Worm (Caenorhabditis elegans): Measurements from ENCODE around the gene vps-35.

The vps-35 gene

ce11 chrII:5917010-5917472, 9.4 kb downstream of the vps-35 start, which contains the start of gene frh-1:
Gene frh-1, plus strand, starts transcription at chrII:5917422.
- TF ChIP-seq madf-6 (GFP tag; IDR thresholded peaks at IDR 0.05) (0 out of 2 replicates have a peak, but pooled peaks have one; percentile 22), attf-6 (GFP tag; IDR thresholded peaks at IDR 0.05) (no peak), repo-1 (tag; optimal IDR thresholded peaks at IDR 0.05) (peak; percentile 41), lsl-1 (GFP tag; optimal IDR thresholded peaks at IDR 0.05) (peak; percentile 2), dpl-1 (GFP tag; optimal IDR thresholded peaks at IDR 0.05) (no peak), T26A5.8 (tag; optimal IDR thresholded peaks at IDR 0.05) (no peak), sdz-38 (tag; optimal IDR thresholded peaks at IDR 0.05) (no peak), Y53G8AR.9 (GFP tag; conservative IDR thresholded peaks at IDR 0.05) (0 out of 2 replicates have a peak, but pooled peaks have one; percentile 57), snpc-4 (GFP tag; optimal IDR thresholded peaks at IDR 0.05) (no peak), snpc-4 (tag; optimal IDR thresholded peaks at IDR 0.05) (no peak), lir-1 (GFP tag; conservative IDR thresholded peaks at IDR 0.05) (no peak)

ce11 chrII:5918149-5918697, 10.6 kb downstream of the vps-35 start, which contains the start of gene ptp-2:
Gene ptp-2, plus strand, starts transcription at chrII:5918647.
- TF ChIP-seq let-526 (GFP tag; IDR thresholded peaks at IDR 0.05), result no peak
- no peak for TF ChIP-seq mel-28 (tag; optimal IDR thresholded peaks at IDR 0.05; ENCODE audit: borderline replicate concordance)
- TF ChIP-seq lin-40 (tag; optimal IDR thresholded peaks at IDR 0.05), result no peak
- TF ChIP-seq T07F8.4 (tag; optimal IDR thresholded peaks at IDR 0.05), result no peak
- TF ChIP-seq rec-8 (tag; optimal IDR thresholded peaks at IDR 0.05), result no peak
- TF ChIP-seq Y95B8A.8 (GFP tag; IDR thresholded peaks at IDR 0.05), result no peak
- TF ChIP-seq akir-1 (GFP tag; optimal IDR thresholded peaks at IDR 0.05), result no peak
- TF ChIP-seq F57A8.1 (GFP tag; optimal IDR thresholded peaks at IDR 0.05), result no peak
- TF ChIP-seq hmg-1.2 (GFP tag; IDR thresholded peaks at IDR 0.05), result no peak
- TF ChIP-seq efl-1 (GFP tag; optimal IDR thresholded peaks at IDR 0.05), result no peak
- no peak for TF ChIP-seq lin-26 (GFP tag; IDR thresholded peaks at IDR 0.05)
- TF ChIP-seq let-607 (tag; optimal IDR thresholded peaks at IDR 0.05), result no peak
- no peak for TF ChIP-seq snpc-1.1 (tag; optimal IDR thresholded peaks at IDR 0.05; ENCODE audit: insufficient read depth)
- TF ChIP-seq ceh-100 (GFP tag; IDR thresholded peaks at IDR 0.05), result peak; percentile 75
- TF ChIP-seq ztf-28 (GFP tag; IDR thresholded peaks at IDR 0.05), result no peak
- no peak for TF ChIP-seq F39B2.1 (GFP tag; IDR thresholded peaks at IDR 0.05)
- no peak for TF ChIP-seq madf-6 (GFP tag; IDR thresholded peaks at IDR 0.05)
- TF ChIP-seq ceh-27 (GFP tag; optimal IDR thresholded peaks at IDR 0.05), result no peak
- no peak for TF ChIP-seq B0035.1 (tag; optimal IDR thresholded peaks at IDR 0.05)
- no peak for TF ChIP-seq nfyb-1 (GFP tag; IDR thresholded peaks at IDR 0.05)
- TF ChIP-seq snpc-4 (GFP tag; optimal IDR thresholded peaks at IDR 0.05), result no peak
- TF ChIP-seq snpc-4 (tag; optimal IDR thresholded peaks at IDR 0.05), result peak in 1 of 4 experiments; percentile 0
- peak; percentile 42 for TF ChIP-seq F23B12.7 (tag; optimal IDR thresholded peaks at IDR 0.05; ENCODE audit: insufficient read depth)
- TF ChIP-seq bed-1 (GFP tag; IDR thresholded peaks at IDR 0.05), result no peak
- TF ChIP-seq lsl-1 (GFP tag; optimal IDR thresholded peaks at IDR 0.05), result no peak
- TF ChIP-seq unc-62 (GFP tag; optimal IDR thresholded peaks at IDR 0.05), result no peak
- TF ChIP-seq attf-3 (GFP tag; conservative IDR thresholded peaks at IDR 0.05), result peak; percentile 95
- TF ChIP-seq nfya-2 (GFP tag; IDR thresholded peaks at IDR 0.05), result no peak
- TF ChIP-seq egrh-3 (GFP tag; IDR thresholded peaks at IDR 0.05), result no peak
- TF ChIP-seq sdz-38 (tag; optimal IDR thresholded peaks at IDR 0.05), result no peak
- TF ChIP-seq ama-1 (optimal IDR thresholded peaks at IDR 0.05), result no peak
- TF ChIP-seq ama-1 (GFP tag; optimal IDR thresholded peaks at IDR 0.05), result peak in 1 of 2 experiments; percentile 19
- TF ChIP-seq T26A5.8 (tag; optimal IDR thresholded peaks at IDR 0.05), result no peak
- TF ChIP-seq aptf-3 (GFP tag; IDR thresholded peaks at IDR 0.05), result no peak
- no peak for TF ChIP-seq tlf-1 (GFP tag; optimal IDR thresholded peaks at IDR 0.05)
- TF ChIP-seq atf-7 (tag; optimal IDR thresholded peaks at IDR 0.05), result no peak
- TF ChIP-seq cebp-1 (GFP tag; IDR thresholded peaks at IDR 0.05), result no peak
- peak; percentile 17 for TF ChIP-seq cebp-1 (tag; optimal IDR thresholded peaks at IDR 0.05)
- no peak for TF ChIP-seq dpl-1 (GFP tag; optimal IDR thresholded peaks at IDR 0.05)
- TF ChIP-seq F57C9.4 (tag; optimal IDR thresholded peaks at IDR 0.05), result no peak
- no peak for TF ChIP-seq madf-10 (tag; optimal IDR thresholded peaks at IDR 0.05)
- TF ChIP-seq bed-2 (GFP tag; IDR thresholded peaks at IDR 0.05), result no peak

Measured in whole organism, young adult.